Worm (Caenorhabditis elegans) whole organism, mixed stage, embryonic: ENCODE data around the gene glb-11.

Source experiments
- M03D4.4 ChIP-seq: sonication (generic microtip); optimal IDR thresholded peaks from 2 replicates; lab custom pipeline; 2017; ENCODE audit warnings: mild to moderate bottlenecking, missing genetic modification characterization, missing compliant biosample characterization
- bed-3 ChIP-seq: fragments of 200-800 bp; sonication (Bioruptor generic); optimal IDR thresholded peaks from 3 replicates; lab custom pipeline; 2018; ENCODE audit warnings: mild to moderate bottlenecking, missing genetic modification characterization, moderate library complexity, missing compliant biosample characterization
- blmp-1 ChIP-seq: fragments of 150-350 bp; optimal IDR thresholded peaks from 2 replicates; lab custom pipeline; 2014; ENCODE audit warnings: missing biosample characterization, missing genetic modification characterization
- ceh-39 ChIP-seq: fragments of 150-350 bp; optimal IDR thresholded peaks from 2 replicates; lab custom pipeline; 2014; ENCODE audit warnings: missing biosample characterization, missing genetic modification characterization
- ceh-43 ChIP-seq: fragments of 200-800 bp; sonication (Bioruptor generic); optimal IDR thresholded peaks from 2 replicates; lab custom pipeline; 2018; ENCODE audit warnings: mild to moderate bottlenecking, missing genetic modification characterization, moderate library complexity, missing compliant biosample characterization
- ces-1 ChIP-seq: fragments of 150-350 bp; optimal IDR thresholded peaks from 2 replicates; lab custom pipeline; 2014; ENCODE audit warnings: missing biosample characterization, missing genetic modification reagents, missing genetic modification characterization
- cnd-1 ChIP-seq: fragments of 200-800 bp; sonication (Bioruptor generic); optimal IDR thresholded peaks from 2 replicates; lab custom pipeline; 2018; ENCODE audit warnings: mild to moderate bottlenecking, missing genetic modification characterization, missing compliant biosample characterization
- drap-1 ChIP-seq: fragments of 200-800 bp; sonication (Bioruptor generic); optimal IDR thresholded peaks from 3 replicates; lab custom pipeline; 2018; ENCODE audit warnings: mild to moderate bottlenecking, missing genetic modification characterization, missing compliant biosample characterization
- elt-1 ChIP-seq: sonication (generic microtip); optimal IDR thresholded peaks from 2 replicates; lab custom pipeline; 2017; ENCODE audit warnings: missing genetic modification characterization, mild to moderate bottlenecking, missing compliant biosample characterization, antibody characterized with exemption, moderate library complexity, borderline replicate concordance; ENCODE audit not compliant: insufficient read depth
- elt-3 ChIP-seq: fragments of 150-350 bp; optimal IDR thresholded peaks from 2 replicates; lab custom pipeline; 2014; ENCODE audit warnings: missing biosample characterization, missing genetic modification characterization
- flh-1 ChIP-seq: fragments of 200-800 bp; sonication (Bioruptor generic); optimal IDR thresholded peaks from 2 replicates; lab custom pipeline; 2018; ENCODE audit warnings: mild to moderate bottlenecking, missing genetic modification characterization, moderate library complexity, missing compliant biosample characterization
- ham-2 ChIP-seq: fragments of 200-800 bp; sonication (Bioruptor generic); optimal IDR thresholded peaks from 2 replicates; lab custom pipeline; 2018; ENCODE audit warnings: mild to moderate bottlenecking, missing genetic modification characterization, missing compliant biosample characterization
- hlh-1 ChIP-seq: fragments of 150-350 bp; optimal IDR thresholded peaks from 2 replicates; lab custom pipeline; 2014; ENCODE audit warnings: missing biosample characterization, missing genetic modification reagents, missing genetic modification characterization
- lin-13 ChIP-seq: fragments of 150-350 bp; optimal IDR thresholded peaks from 2 replicates; lab custom pipeline; 2014; ENCODE audit warnings: missing biosample characterization, missing genetic modification characterization
- lin-32 ChIP-seq: fragments of 200-800 bp; sonication (Bioruptor generic); optimal IDR thresholded peaks from 2 replicates; lab custom pipeline; 2018; ENCODE audit warnings: mild to moderate bottlenecking, missing genetic modification characterization, missing compliant biosample characterization
- lsy-2 ChIP-seq: fragments of 150-350 bp; optimal IDR thresholded peaks from 2 replicates; lab custom pipeline; 2014; ENCODE audit warnings: missing biosample characterization, missing genetic modification characterization
- mab-5 ChIP-seq: fragments of 150-350 bp; optimal IDR thresholded peaks from 2 replicates; lab custom pipeline; 2014; ENCODE audit warnings: missing biosample characterization, missing genetic modification characterization
- mep-1 ChIP-seq: fragments of 150-350 bp; optimal IDR thresholded peaks from 2 replicates; lab custom pipeline; 2017; ENCODE audit warnings: missing biosample characterization, missing genetic modification reagents, missing genetic modification characterization, inconsistent platforms
- mls-2 ChIP-seq: sonication (generic microtip); optimal IDR thresholded peaks from 2 replicates; lab custom pipeline; 2016; ENCODE audit warnings: mild to moderate bottlenecking, missing genetic modification characterization, moderate library complexity, missing compliant biosample characterization
- nhr-12 ChIP-seq: fragments of 150-350 bp; optimal IDR thresholded peaks from 2 replicates; lab custom pipeline; 2014; ENCODE audit warnings: missing biosample characterization, missing genetic modification characterization
- nhr-2 ChIP-seq: fragments of 150-350 bp; optimal IDR thresholded peaks from 2 replicates; lab custom pipeline; 2014; ENCODE audit warnings: missing biosample characterization, missing genetic modification characterization
- nhr-237 ChIP-seq: fragments of 150-350 bp; optimal IDR thresholded peaks from 2 replicates; lab custom pipeline; 2014; ENCODE audit warnings: missing biosample characterization, missing genetic modification characterization
- nhr-28 ChIP-seq: fragments of 150-350 bp; optimal IDR thresholded peaks from 2 replicates; lab custom pipeline; 2014; ENCODE audit warnings: missing biosample characterization, missing genetic modification characterization
- nhr-76 ChIP-seq: sonication (generic microtip); optimal IDR thresholded peaks from 2 replicates; lab custom pipeline; 2017; ENCODE audit warnings: missing biosample characterization, missing genetic modification characterization
- pha-4 ChIP-seq: fragments of 150-350 bp; optimal IDR thresholded peaks from 2 replicates; lab custom pipeline; 2018; ENCODE audit warnings: missing biosample characterization, missing genetic modification reagents, missing genetic modification characterization
- snpc-4 ChIP-seq: fragments of 150-350 bp; optimal IDR thresholded peaks from 2 replicates; lab custom pipeline; 2014; ENCODE audit warnings: missing biosample characterization, missing genetic modification characterization
- sptf-1 ChIP-seq: sonication (generic microtip); optimal IDR thresholded peaks from 2 replicates; lab custom pipeline; 2017; ENCODE audit warnings: mild to moderate bottlenecking, missing genetic modification characterization, moderate library complexity, missing compliant biosample characterization
- tbx-8 ChIP-seq: fragments of 200-800 bp; sonication (Bioruptor generic); optimal IDR thresholded peaks from 2 replicates; lab custom pipeline; 2018; ENCODE audit warnings: mild to moderate bottlenecking, missing genetic modification characterization, moderate library complexity, missing compliant biosample characterization
- unc-39 ChIP-seq: fragments of 150-350 bp; optimal IDR thresholded peaks from 2 replicates; lab custom pipeline; 2014; ENCODE audit warnings: missing biosample characterization, missing genetic modification characterization
- unc-62 ChIP-seq: fragments of 150-350 bp; optimal IDR thresholded peaks from 2 replicates; lab custom pipeline; 2014; ENCODE audit warnings: missing biosample characterization, missing genetic modification reagents, missing genetic modification characterization
- ztf-11 ChIP-seq: fragments of 150-350 bp; optimal IDR thresholded peaks from 2 replicates; lab custom pipeline; 2014; ENCODE audit warnings: missing biosample characterization, missing genetic modification characterization

glb-11 gene

ce11 chrIII:3974503-3974902 lies 17.5 kb downstream of the glb-11 start:
- TF ChIP-seq elt-3 (tag; lab: Kevin White, UChicago) (no peak), ztf-11 (tag; lab: Kevin White, UChicago) (no peak), unc-39 (tag; lab: Kevin White, UChicago) (no peak), mep-1 (no peak), ceh-43 (GFP tag; lab: Kevin White, UChicago) (no peak), drap-1 (no peak), ces-1 (GFP tag; lab: Kevin White, UChicago) (no peak), blmp-1 (no peak), lin-32 (GFP tag; lab: Kevin White, UChicago) (no peak), unc-62 (no peak), flh-1 (GFP tag; lab: Kevin White, UChicago) (no peak), tbx-8 (GFP tag; lab: Kevin White, UChicago) (no peak), hlh-1 (no peak), sptf-1 (tag; lab: Kevin White, UChicago) (no peak), ceh-39 (tag; lab: Kevin White, UChicago) (no peak)

ce11 chrIII:3972687-3973086 lies 19.3 kb downstream of the glb-11 start, which contains the start of gene R10E9.4:
R10E9.4 (minus strand) TSS chrIII:3972787.
- TF ChIP-seq unc-62, result no peak
- TF ChIP-seq nhr-2 (tag; lab: Kevin White, UChicago), result no peak
- no peak for TF ChIP-seq lin-32 (GFP tag; lab: Kevin White, UChicago)
- TF ChIP-seq sptf-1 (tag; lab: Kevin White, UChicago), result no peak
- no peak for TF ChIP-seq nhr-28 (tag; lab: Kevin White, UChicago)
- no peak for TF ChIP-seq lsy-2
- no peak for TF ChIP-seq pha-4 (tag; lab: Kevin White, UChicago)
- TF ChIP-seq ham-2 (GFP tag; lab: Kevin White, UChicago), result no peak
- no peak for TF ChIP-seq nhr-12
- no peak for TF ChIP-seq snpc-4
- TF ChIP-seq elt-3 (tag; lab: Kevin White, UChicago), result no peak

- TF ChIP-seq ces-1 (GFP tag; lab: Kevin White, UChicago) (peak; percentile 97), ztf-11 (tag; lab: Kevin White, UChicago) (no peak), mep-1 (no peak), lsy-2 (no peak), hlh-1 (no peak), cnd-1 (tag; lab: Kevin White, UChicago) (no peak)
Observed at ce11 chrIII:3970395-3970794, 21.6 kb downstream of the glb-11 start.

ce11 chrIII:3969133-3969532 lies 22.9 kb downstream of the glb-11 start:
- TF ChIP-seq bed-3 (GFP tag; lab: Kevin White, UChicago) (no peak), lsy-2 (no peak), elt-1 (no peak), unc-62 (no peak), tbx-8 (GFP tag; lab: Kevin White, UChicago) (no peak), nhr-28 (tag; lab: Kevin White, UChicago) (no peak), unc-39 (tag; lab: Kevin White, UChicago) (no peak), mep-1 (no peak), lin-13 (tag; lab: Kevin White, UChicago) (no peak), nhr-76 (tag; lab: Kevin White, UChicago) (no peak), sptf-1 (tag; lab: Kevin White, UChicago) (no peak), nhr-237 (tag; lab: Kevin White, UChicago) (no peak), flh-1 (GFP tag; lab: Kevin White, UChicago) (no peak), drap-1 (no peak), nhr-12 (no peak), ztf-11 (tag; lab: Kevin White, UChicago) (no peak), nhr-2 (tag; lab: Kevin White, UChicago) (no peak), ceh-43 (GFP tag; lab: Kevin White, UChicago) (no peak)

ce11 chrIII:3966143-3966542 lies 25.8 kb downstream of the glb-11 start:
- TF ChIP-seq drap-1 (no peak), snpc-4 (no peak), bed-3 (GFP tag; lab: Kevin White, UChicago) (no peak), nhr-76 (tag; lab: Kevin White, UChicago) (no peak), tbx-8 (GFP tag; lab: Kevin White, UChicago) (no peak), ces-1 (GFP tag; lab: Kevin White, UChicago) (no peak)

ce11 chrIII:3964237-3964636 lies 27.8 kb downstream of the glb-11 start, which contains the start of gene R10E9.2:
R10E9.2 (minus strand) TSS chrIII:3964337.
- TF ChIP-seq hlh-1, result no peak
- TF ChIP-seq ceh-43 (GFP tag; lab: Kevin White, UChicago), result no peak
- no peak for TF ChIP-seq ztf-11 (tag; lab: Kevin White, UChicago)
- TF ChIP-seq sptf-1 (tag; lab: Kevin White, UChicago), result no peak
- no peak for TF ChIP-seq tbx-8 (GFP tag; lab: Kevin White, UChicago)
- TF ChIP-seq drap-1, result no peak
- TF ChIP-seq mab-5 (tag; lab: Kevin White, UChicago), result no peak
- no peak for TF ChIP-seq nhr-2 (tag; lab: Kevin White, UChicago)
- TF ChIP-seq nhr-28 (tag; lab: Kevin White, UChicago), result no peak
- no peak for TF ChIP-seq ceh-39 (tag; lab: Kevin White, UChicago)
- no peak for TF ChIP-seq ces-1 (GFP tag; lab: Kevin White, UChicago)
- TF ChIP-seq nhr-12, result no peak
- TF ChIP-seq mls-2 (tag; lab: Kevin White, UChicago), result no peak
- no peak for TF ChIP-seq M03D4.4
- no peak for TF ChIP-seq flh-1 (GFP tag; lab: Kevin White, UChicago)
- TF ChIP-seq mep-1, result no peak
- TF ChIP-seq lsy-2, result no peak
- no peak for TF ChIP-seq bed-3 (GFP tag; lab: Kevin White, UChicago)
- no peak for TF ChIP-seq nhr-237 (tag; lab: Kevin White, UChicago)
